Worm (Caenorhabditis elegans) whole organism, early embryonic: ENCODE data around the gene C18D11.10.

Source experiments
- ama-1 ChIP-seq: fragments of 150-350 bp; optimal IDR thresholded peaks from 2 replicates; lab custom pipeline; 2014
- ceh-36 ChIP-seq: sonication (generic microtip); optimal IDR thresholded peaks from 2 replicates; lab custom pipeline; 2016; ENCODE audit warnings: missing genetic modification characterization, inconsistent platforms, missing compliant biosample characterization
- hmbx-1 ChIP-seq: sonication (generic microtip); optimal IDR thresholded peaks from 2 replicates; lab custom pipeline; 2016; ENCODE audit warnings: mild to moderate bottlenecking, missing genetic modification characterization, missing compliant biosample characterization
- hmg-4 ChIP-seq: fragments of 200-800 bp; sonication (Bioruptor generic); optimal IDR thresholded peaks from 2 replicates; lab custom pipeline; 2018; ENCODE audit warnings: mild to moderate bottlenecking, missing genetic modification characterization, missing compliant biosample characterization
- sea-1 ChIP-seq: fragments of 200-800 bp; sonication (Bioruptor generic); conservative IDR thresholded peaks from 2 replicates; pipeline ENCODE4 v1.3.6; 2022; ENCODE audit warnings: missing genetic modification characterization, missing compliant biosample characterization
- tra-4 ChIP-seq: sonication (generic microtip); optimal IDR thresholded peaks from 2 replicates; lab custom pipeline; 2017; ENCODE audit warnings: missing genetic modification characterization, missing compliant biosample characterization

ce11 chrIII:11849590-11849989 is 42.1 kb downstream of the C18D11.10 start:
- no peak for TF ChIP-seq tra-4
- no peak for TF ChIP-seq ama-1
- no peak for TF ChIP-seq ceh-36 (tag; lab: Kevin White, UChicago)
- no peak for TF ChIP-seq sea-1 (GFP tag; lab: Robert Waterston, UW)
- no peak for TF ChIP-seq hmg-4
- no peak for TF ChIP-seq hmbx-1 (tag; lab: Kevin White, UChicago)
